Worm (Caenorhabditis elegans): ENCODE measurements around the gene grl-22.

DNA sequence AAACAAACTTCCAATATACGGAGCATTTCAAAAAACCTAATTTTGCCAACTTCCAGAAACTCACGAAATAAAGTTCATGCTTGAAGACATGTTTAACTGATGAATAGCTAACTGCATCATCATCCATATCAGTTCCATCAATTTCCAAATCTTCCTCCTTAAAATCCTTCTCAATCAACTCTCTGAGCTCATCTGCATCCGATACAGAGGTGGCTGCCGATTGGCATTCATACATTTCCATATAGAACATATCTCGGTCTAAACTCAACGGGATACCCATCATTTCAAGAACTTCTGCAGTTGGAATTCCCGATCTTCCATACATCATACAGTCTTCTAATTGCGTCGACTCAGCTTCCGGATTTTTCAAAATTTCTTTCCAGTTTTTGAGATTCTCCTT, 24.4 kb downstream of the grl-22 start:
- TF ChIP-seq C34F6.9 (tag; optimal IDR thresholded peaks at IDR 0.05) (no peak), lin-39 (tag; optimal IDR thresholded peaks at IDR 0.05) (no peak), unc-39 (tag; optimal IDR thresholded peaks at IDR 0.05) (no peak), dmd-4 (tag; optimal IDR thresholded peaks at IDR 0.05) (no peak), mdl-1 (tag; optimal IDR thresholded peaks at IDR 0.05) (no peak), nhr-237 (tag; optimal IDR thresholded peaks at IDR 0.05) (no peak), blmp-1 (tag; optimal IDR thresholded peaks at IDR 0.05; ENCODE audit: insufficient read depth) (no peak), R02D3.7 (tag; optimal IDR thresholded peaks at IDR 0.05) (no peak), zag-1 (tag; optimal IDR thresholded peaks at IDR 0.05) (no peak)
